Fruit fly (Drosophila melanogaster): ENCODE data around the gene rn.

dm6 chr3R:7223972-7224464 lies 85.4 kb downstream of the rn start, which contains the start of gene thw:
- TF ChIP-seq CG8478 (optimal IDR thresholded peaks at IDR 0.05) (no peak), CTCF (optimal IDR thresholded peaks at IDR 0.05) (no peak)
